Worm (Caenorhabditis elegans) whole organism, L4/young adult: Measurements from ENCODE around the gene srw-1.
A peak's percentile ranks its signal among the peaks of the same experiment; 100 is the strongest.

Source experiments
- W03F9.2 ChIP-seq: fragments of 150-350 bp; optimal IDR thresholded peaks from 2 replicates; lab custom pipeline; 2014; ENCODE audit warnings: missing biosample characterization, missing genetic modification characterization
- dao-5 ChIP-seq: sonication (generic microtip); optimal IDR thresholded peaks from 2 replicates; lab custom pipeline; 2016; ENCODE audit warnings: missing genotype, missing genetic modification characterization, moderate library complexity, missing compliant biosample characterization
- him-1 ChIP-seq: sonication (generic microtip); optimal IDR thresholded peaks from 2 replicates; lab custom pipeline; 2016; ENCODE audit warnings: missing genotype, missing genetic modification reagents, missing genetic modification characterization, missing compliant biosample characterization

The srw-1 gene

DNA sequence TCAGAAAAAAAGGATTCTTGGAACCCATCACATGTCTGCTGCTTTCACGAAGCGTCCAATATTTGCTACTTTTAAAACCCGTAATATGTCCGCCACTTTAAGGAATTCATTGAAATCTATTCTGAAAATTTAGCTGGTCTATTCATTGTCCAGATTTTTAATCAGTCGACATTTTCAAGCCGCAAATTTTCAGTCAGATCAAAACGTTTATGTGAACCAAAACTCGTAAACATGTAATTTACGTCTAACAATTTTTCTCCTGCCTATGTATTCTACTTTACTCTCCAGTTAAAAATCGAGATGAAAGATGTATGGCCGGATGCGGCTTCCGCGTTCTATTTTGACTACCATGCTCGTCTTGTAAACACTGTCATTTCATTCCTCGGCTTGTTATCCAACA is at the start of gene srw-1:
srw-1 (plus strand) TSS at position 301 of the 400 bp plus-strand sequence.
- TF ChIP-seq him-1 (tag; lab: Kevin White, UChicago), result no peak
- TF ChIP-seq W03F9.2, result no peak
- no peak for TF ChIP-seq dao-5 (tag; lab: Kevin White, UChicago)

DNA sequence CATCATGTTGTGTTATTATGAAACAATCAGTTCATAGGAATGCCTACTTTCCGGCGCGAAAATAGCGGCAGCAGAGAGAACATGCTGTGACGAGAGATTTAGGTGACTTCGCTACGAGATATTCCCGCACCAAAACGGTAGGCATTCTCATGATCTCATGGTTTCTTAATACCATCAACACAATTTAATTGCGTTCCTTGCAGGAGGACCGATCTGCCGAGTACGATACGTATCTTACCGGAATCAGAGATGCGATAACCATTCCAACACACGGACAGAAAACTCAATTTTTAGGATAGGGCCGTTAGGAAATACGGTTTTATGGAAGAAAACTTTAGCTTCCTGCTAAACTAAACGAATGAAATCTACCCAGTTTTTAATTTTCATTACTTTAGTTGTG is 49.3 kb upstream of the srw-1 start, which contains the start of gene T09F5.1:
T09F5.1 (plus strand) TSS at position 301 of the 400 bp plus-strand sequence.
- TF ChIP-seq him-1 (tag; lab: Kevin White, UChicago), result no peak
- TF ChIP-seq dao-5 (tag; lab: Kevin White, UChicago), result no peak
- no peak for TF ChIP-seq W03F9.2

- TF ChIP-seq him-1 (tag; lab: Kevin White, UChicago) (no peak), dao-5 (tag; lab: Kevin White, UChicago) (no peak), W03F9.2 (no peak)
These were observed 47.9 kb upstream of the srw-1 start for ce11 chrV:15150176-15150575.

DNA sequence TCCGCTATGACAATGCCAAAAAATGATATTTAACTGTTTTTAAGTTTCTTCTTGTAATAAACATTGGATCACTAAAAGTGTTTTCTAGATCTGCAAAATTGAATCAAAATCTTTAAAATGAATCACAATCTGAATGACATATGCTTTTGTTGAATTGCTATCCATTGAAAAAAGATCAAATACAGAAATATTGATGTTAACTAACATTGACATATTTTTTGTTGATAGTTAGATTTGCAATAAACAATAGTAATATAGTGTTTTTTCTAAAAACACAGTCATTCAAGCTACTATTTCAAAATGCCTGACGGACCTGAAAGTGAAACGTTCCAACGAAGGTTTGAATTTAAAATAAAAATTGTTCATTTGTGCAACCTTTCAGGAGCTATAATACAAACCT is 47.4 kb upstream of the srw-1 start, which contains the start of gene T09F5.2:
T09F5.2 (plus strand) TSS at position 301 of the 400 bp plus-strand sequence.
- TF ChIP-seq dao-5 (tag; lab: Kevin White, UChicago) (no peak), W03F9.2 (no peak), him-1 (tag; lab: Kevin White, UChicago) (no peak)

- no peak for TF ChIP-seq W03F9.2
- no peak for TF ChIP-seq dao-5 (tag; lab: Kevin White, UChicago)
- no peak for TF ChIP-seq him-1 (tag; lab: Kevin White, UChicago)
These were observed 46.0 kb upstream of the srw-1 start for ce11 chrV:15152010-15152409.

DNA sequence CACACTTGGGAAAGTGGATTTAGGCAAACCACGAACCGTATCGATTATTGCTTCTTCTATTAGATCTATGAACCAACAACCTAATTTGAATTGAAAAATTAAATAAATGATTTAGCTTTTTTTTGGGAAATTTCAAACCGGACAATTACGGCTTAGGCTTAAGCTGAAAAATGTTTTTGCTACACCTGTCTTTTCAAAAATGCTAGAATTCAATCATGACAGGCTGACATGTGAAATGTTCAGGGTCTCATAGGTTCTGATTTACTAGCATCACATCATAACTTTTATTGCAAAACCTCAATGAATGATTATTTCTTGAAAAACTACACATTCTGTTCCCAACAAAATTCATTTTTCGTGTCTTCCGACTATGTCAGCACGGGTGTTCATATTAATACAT is 44.8 kb upstream of the srw-1 start, which contains the start of gene srh-55:
srh-55 (plus strand) TSS at position 301 of the 400 bp plus-strand sequence.
- TF ChIP-seq him-1 (tag; lab: Kevin White, UChicago) (no peak), W03F9.2 (no peak), dao-5 (tag; lab: Kevin White, UChicago) (no peak)

DNA sequence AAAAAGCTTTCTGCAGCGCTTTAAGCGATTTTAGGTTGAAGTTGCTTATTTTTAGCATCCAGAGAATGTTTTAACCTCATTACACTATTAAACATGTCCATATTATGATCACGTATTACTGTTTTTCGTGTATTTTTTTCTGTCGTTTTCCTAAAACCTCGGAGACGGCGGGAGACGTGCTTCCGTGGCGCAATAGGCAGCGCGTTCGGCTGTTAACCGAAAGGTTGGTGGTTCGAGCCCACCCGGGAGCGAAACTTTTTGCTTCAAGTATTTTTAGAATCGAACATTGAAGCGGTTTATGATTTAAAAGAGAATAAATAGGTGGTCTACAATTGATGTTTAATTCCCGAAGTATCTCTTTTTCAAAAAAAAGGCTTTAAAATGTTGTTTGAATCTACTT is 41.6 kb upstream of the srw-1 start:
- no peak for TF ChIP-seq W03F9.2
- TF ChIP-seq him-1 (tag; lab: Kevin White, UChicago), result no peak
- TF ChIP-seq dao-5 (tag; lab: Kevin White, UChicago), result no peak

DNA sequence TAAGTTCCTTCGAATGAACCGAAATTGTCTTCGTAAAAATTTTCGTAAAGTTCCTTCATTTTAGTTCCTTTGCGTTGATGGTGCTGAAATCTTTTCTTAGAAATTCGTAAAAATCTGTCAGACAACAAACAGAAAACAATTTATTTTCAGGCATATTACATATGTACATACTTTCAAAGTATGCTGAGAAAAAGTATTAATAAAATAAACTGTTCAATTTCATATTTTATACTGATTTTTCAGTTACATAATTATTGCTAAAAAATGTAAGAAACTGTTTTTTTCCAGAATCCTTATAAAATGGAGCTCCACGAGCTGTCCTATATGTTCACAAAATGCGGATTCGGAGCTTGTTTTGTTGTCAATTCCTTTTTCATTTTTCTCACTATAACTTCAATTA is 39.4 kb upstream of the srw-1 start, which contains the start of gene str-45:
str-45 (plus strand) TSS at position 301 of the 400 bp plus-strand sequence.
- TF ChIP-seq W03F9.2 (no peak), him-1 (tag; lab: Kevin White, UChicago) (no peak), dao-5 (tag; lab: Kevin White, UChicago) (no peak)

DNA sequence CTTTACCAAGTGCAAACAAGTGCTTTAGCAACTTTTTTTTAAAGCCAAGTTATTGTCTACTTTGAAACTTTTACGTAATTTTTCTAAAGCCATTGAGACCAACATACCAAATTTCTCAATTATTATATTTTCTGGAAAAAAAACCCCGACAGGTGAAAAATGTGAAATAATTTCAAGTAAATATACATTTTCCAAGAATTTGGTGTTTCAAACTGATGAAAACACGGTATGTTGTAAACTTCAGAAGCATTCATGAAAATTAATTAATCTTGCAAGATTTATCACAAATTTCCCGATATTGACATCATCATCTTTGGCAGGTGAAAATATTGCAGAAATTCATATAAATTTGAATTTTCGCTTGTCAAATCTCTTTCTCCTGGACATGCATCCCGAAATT is 35.4 kb upstream of the srw-1 start, which contains the start of gene srz-11:
srz-11 (plus strand) TSS at position 386 of the 400 bp plus-strand sequence.
- no peak for TF ChIP-seq W03F9.2
- TF ChIP-seq him-1 (tag; lab: Kevin White, UChicago), result no peak
- TF ChIP-seq dao-5 (tag; lab: Kevin White, UChicago), result no peak

DNA sequence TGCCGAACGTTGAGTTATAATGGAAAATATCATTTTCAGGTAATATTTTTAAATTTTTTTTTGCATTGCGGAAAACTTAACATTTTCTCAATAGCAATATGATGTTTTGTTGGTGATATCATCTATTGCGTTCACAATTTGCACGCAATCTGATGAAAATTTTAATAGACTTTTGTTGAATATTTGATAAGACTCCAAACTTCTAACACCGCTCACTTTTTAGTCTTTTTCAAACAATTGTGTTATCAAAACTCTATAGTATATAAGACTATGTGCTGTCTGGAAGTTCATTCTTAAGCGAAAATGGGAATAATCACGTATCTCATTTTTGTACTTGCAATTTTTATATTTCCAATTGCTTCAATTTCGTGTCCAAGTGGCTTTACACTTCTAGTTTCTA is 22.6 kb upstream of the srw-1 start, which contains the start of gene clec-47:
clec-47 (plus strand) TSS at position 301 of the 400 bp plus-strand sequence.
- TF ChIP-seq him-1 (tag; lab: Kevin White, UChicago) (no peak), W03F9.2 (no peak), dao-5 (tag; lab: Kevin White, UChicago) (no peak)

DNA sequence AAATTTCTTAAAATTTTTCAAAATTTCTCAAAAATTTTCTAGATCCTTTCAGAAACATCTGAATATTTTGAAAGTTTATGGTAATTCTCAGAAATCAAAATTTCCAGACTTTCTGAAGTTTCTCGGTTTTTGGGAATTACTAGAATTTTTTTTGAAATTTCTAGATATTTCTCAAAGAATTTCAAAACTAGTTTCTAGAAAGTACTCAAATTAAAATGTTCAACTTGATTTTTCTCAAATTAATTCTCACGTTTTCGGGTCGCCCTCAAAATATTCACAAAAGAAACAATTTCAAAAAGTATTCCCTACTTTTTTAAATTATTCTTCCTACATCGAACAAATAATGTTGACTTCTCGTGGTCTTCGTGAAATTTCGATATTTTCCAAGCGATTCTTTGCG is 18.3 kb upstream of the srw-1 start, which contains the start of gene T09F5.10:
T09F5.10 (plus strand) TSS at position 301 of the 400 bp plus-strand sequence.
- TF ChIP-seq W03F9.2, result no peak
- TF ChIP-seq him-1 (tag; lab: Kevin White, UChicago), result no peak
- TF ChIP-seq dao-5 (tag; lab: Kevin White, UChicago), result no peak

DNA sequence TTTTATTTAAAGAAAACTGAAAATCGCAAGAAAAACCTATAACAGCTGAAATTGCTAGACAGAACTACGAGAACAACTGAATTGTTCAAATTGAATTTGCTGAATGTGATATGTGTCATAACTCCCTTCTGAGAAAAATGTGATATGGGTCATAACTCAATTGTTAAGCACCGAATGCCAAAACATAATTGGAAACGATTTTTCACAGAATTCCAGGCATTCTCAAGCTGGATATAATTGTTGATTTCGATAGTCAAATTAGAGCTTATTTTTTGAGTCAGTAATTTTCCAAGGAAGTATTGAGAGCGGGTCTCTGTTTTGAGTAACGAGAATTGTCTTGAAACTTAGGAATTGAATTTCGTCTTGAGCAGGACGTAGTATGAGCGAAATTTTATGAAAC is 16.2 kb upstream of the srw-1 start:
- TF ChIP-seq him-1 (tag; lab: Kevin White, UChicago) (no peak), dao-5 (tag; lab: Kevin White, UChicago) (no peak), W03F9.2 (no peak)

DNA sequence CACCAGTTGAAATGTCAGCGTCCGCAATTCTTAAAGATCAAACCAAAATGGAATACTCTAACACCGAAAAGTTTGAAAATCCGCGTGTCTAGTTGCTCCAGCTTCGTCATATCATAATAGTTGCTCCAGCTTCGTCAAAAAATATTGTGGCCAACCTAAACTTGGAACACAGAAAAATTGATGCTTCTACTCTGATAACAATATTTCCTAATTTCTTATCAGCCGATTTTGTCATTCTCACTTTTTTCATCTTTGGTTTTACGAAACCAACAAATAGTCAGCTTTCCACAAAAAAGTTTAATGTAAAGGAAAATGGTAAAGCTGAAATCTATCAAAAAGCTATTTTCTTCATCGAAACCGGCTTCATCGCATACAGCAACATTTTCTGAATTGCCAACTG is 15.6 kb upstream of the srw-1 start, which contains the start of gene fbxa-84:
fbxa-84 (plus strand) TSS at position 34 of the 400 bp plus-strand sequence.
- TF ChIP-seq him-1 (tag; lab: Kevin White, UChicago) (no peak), dao-5 (tag; lab: Kevin White, UChicago) (no peak), W03F9.2 (no peak)

DNA sequence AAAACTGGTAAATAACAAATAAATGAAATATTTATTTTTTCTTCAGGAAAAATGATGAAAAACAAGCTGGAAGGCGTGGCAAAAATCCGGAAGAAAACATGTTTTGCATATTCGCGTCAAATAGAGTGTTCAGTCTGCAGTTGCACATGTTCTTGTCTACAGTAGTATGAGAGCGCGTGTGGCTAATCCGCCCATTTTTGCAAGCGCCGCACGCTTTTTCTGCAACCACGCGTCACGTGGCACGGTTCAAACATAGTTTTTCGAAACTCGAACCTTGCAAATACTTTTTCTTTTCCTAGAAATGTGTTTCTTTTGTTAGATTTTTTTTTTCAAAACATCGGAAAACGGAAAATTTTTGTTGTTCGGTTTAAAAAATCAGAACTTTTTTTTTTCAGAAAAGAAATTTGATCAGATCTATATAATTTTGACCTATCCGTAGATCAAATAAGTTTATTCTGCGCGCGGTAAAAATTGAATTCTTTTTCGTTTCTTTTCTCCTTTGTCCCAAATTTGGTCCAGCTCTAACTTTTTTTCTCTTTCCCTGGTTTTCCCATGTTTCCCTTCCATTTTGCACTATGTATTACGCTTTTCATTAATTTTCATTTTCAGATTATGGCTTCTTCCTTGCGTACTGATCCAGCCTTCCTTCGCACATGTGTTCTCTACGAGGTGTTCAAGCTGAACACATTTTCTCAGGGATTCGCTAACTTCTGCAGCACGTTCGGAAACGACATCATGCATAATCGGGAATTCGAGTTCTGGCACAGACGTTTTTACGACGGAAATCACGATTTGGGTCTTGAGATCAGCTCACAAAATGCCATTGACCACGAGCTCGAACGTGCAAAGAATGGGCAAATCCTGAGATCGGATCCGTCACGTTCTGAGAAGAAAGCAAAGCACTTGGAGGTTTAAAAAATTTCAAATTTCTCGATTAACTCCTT is 13.7 kb upstream of the srw-1 start, which contains the start of gene Y75B12B.1:
Y75B12B.1 (plus strand) TSS at position 603 of the 944 bp plus-strand sequence.
- TF ChIP-seq him-1 (tag; lab: Kevin White, UChicago) (no peak), W03F9.2 (peak; percentile 52)
